2 worm cellular contexts compared by ENCODE assay signal in the genomic region with DNA sequence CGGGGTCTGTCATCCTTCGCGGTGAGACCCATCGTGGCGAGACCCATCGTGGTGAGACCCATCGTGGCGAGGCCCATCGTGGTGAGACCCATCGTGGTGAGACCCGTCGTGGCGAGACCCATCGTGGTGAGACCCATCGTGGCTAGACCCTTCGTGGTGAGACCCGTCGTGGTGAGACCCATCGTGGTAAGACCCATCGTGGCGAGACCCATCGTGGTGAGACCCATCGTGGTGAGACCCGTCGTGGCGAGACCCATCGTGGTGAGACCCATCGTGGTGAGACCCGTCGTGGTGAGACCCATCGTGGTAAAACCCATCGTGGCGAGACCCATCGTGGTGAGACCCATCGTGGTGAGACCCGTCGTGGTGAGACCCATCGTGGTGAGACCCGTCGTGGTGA.
TF ChIP-seq lines count a peak whose summit lies in the region.

No protein-coding gene starts in this region.

TF ChIP-seq in whole organism, L4 larva, 104 proteins besides CTCF, POLR2A, EP300 and RAD21:
- TF ChIP-seq set-16 (GFP tag; IDR thresholded peaks at IDR 0.05; lab: Robert Waterston, UW) = peak; percentile 71

TF ChIP-seq in whole organism, young adult, 124 proteins besides CTCF, POLR2A, EP300 and RAD21:
- TF ChIP-seq egrh-3 (GFP tag; IDR thresholded peaks at IDR 0.05; lab: Robert Waterston, UW) (0 out of 2 replicates have a peak, but pooled peaks have one; percentile 54), F33H1.4 (GFP tag; IDR thresholded peaks at IDR 0.05; lab: Robert Waterston, UW) (peak; percentile 57)
